Worm (Caenorhabditis elegans): Measurements from ENCODE around the gene T24C12.3.

DNA sequence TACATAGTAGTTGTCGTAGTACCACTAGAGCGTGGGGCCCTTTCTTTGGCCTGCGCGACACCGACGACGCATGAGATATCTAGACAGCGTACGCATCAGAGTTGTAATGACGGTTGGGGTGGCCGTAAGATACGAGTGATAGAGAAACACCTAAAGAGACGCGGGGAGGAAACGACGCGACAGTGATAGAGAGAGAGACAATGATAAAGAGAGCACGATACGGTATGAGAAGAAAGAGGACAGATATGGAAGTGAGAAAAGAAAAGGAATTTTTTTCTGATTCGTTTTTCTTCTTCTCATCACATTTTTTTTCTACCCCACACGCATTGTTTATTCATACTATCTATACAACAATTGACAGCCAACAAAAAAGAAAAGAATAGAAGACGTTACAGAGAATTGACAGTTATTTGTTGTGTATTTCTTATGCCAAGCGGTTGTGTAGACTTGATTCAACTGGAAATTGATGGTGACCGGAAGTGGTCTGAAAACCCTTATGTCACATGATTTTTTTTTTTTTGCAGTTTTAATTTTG, 25.2 kb downstream of the T24C12.3 start:
- TF ChIP-seq nhr-90 (tag; optimal IDR thresholded peaks at IDR 0.05) (no peak), nfyb-1 (GFP tag; IDR thresholded peaks at IDR 0.05) (no peak), ets-4 (GFP tag; optimal IDR thresholded peaks at IDR 0.05) (no peak), snpc-4 (GFP tag; optimal IDR thresholded peaks at IDR 0.05) (no peak), snpc-4 (tag; optimal IDR thresholded peaks at IDR 0.05) (no peak), F23B12.7 (tag; optimal IDR thresholded peaks at IDR 0.05; ENCODE audit: insufficient read depth) (no peak), C06A6.2 (GFP tag; conservative IDR thresholded peaks at IDR 0.05) (no peak), let-607 (tag; optimal IDR thresholded peaks at IDR 0.05) (no peak), lin-40 (tag; optimal IDR thresholded peaks at IDR 0.05) (no peak), Y56A3A.18 (GFP tag; IDR thresholded peaks at IDR 0.05) (no peak)

All from whole organism, young adult.